Fruit fly (Drosophila melanogaster) whole organism, adult: ENCODE data around the gene Adgf-A.
A peak's percentile ranks its signal among the peaks of the same experiment; 100 is the strongest.

Experiments
- CG11617 ChIP-seq: fragments of 200-800 bp; sonication (Bioruptor generic); optimal IDR thresholded peaks from 2 replicates; lab custom pipeline; 2017; ENCODE audit warnings: mild to moderate bottlenecking, missing biosample characterization, missing genetic modification reagents, missing genetic modification characterization
- CG12768 ChIP-seq: fragments of 200-800 bp; sonication (Bioruptor generic); optimal IDR thresholded peaks from 2 replicates; lab custom pipeline; 2017; ENCODE audit warnings: missing biosample characterization, missing genetic modification characterization, mild to moderate bottlenecking, moderate library complexity, missing genetic modification reagents
- CG14711 ChIP-seq: fragments of 200-800 bp; sonication (Bioruptor generic); optimal IDR thresholded peaks from 2 replicates; lab custom pipeline; 2018; ENCODE audit warnings: missing biosample characterization, mild to moderate bottlenecking, missing genetic modification characterization, moderate library complexity
- CG1620 ChIP-seq: fragments of 200-800 bp; sonication (Bioruptor generic); optimal IDR thresholded peaks from 2 replicates; lab custom pipeline; 2016; ENCODE audit warnings: missing biosample characterization, missing genetic modification characterization
- CG33017 ChIP-seq: fragments of 200-800 bp; sonication (Bioruptor generic); optimal IDR thresholded peaks from 2 replicates; lab custom pipeline; 2018; ENCODE audit warnings: missing biosample characterization, mild to moderate bottlenecking, missing genetic modification characterization, moderate library complexity
- CG5204 ChIP-seq: fragments of 200-800 bp; sonication (Bioruptor generic); optimal IDR thresholded peaks from 2 replicates; lab custom pipeline; 2016; ENCODE audit warnings: missing biosample characterization, missing genetic modification characterization
- CG7045 ChIP-seq: fragments of 200-800 bp; sonication (Bioruptor generic); optimal IDR thresholded peaks from 2 replicates; lab custom pipeline; 2017; ENCODE audit warnings: missing biosample characterization, mild to moderate bottlenecking, missing genetic modification characterization
- CG7101 ChIP-seq: fragments of 200-800 bp; sonication (Bioruptor generic); optimal IDR thresholded peaks from 2 replicates; lab custom pipeline; 2018; ENCODE audit warnings: missing biosample characterization, mild to moderate bottlenecking, missing genetic modification characterization, moderate library complexity
- Clk ChIP-seq: fragments of 200-800 bp; sonication (Bioruptor generic); optimal IDR thresholded peaks from 2 replicates; lab custom pipeline; 2017; ENCODE audit warnings: missing biosample characterization, missing genetic modification characterization
- Crg-1 ChIP-seq: fragments of 200-800 bp; sonication (Bioruptor generic); optimal IDR thresholded peaks from 2 replicates; lab custom pipeline; 2016; ENCODE audit warnings: missing biosample characterization, missing genetic modification characterization
- Hr96 ChIP-seq: fragments of 200-800 bp; sonication (Bioruptor generic); optimal IDR thresholded peaks from 2 replicates; lab custom pipeline; 2016; ENCODE audit warnings: missing biosample characterization, missing genetic modification characterization
- Mnt ChIP-seq: fragments of 200-800 bp; sonication (Bioruptor generic); optimal IDR thresholded peaks from 2 replicates; lab custom pipeline; 2016; ENCODE audit warnings: missing biosample characterization, mild to moderate bottlenecking, missing genetic modification characterization
- bab1 ChIP-seq: fragments of 200-800 bp; sonication (Bioruptor generic); optimal IDR thresholded peaks from 3 replicates; lab custom pipeline; 2019; ENCODE audit warnings: missing biosample characterization, mild to moderate bottlenecking, missing genetic modification characterization, moderate library complexity
- cic ChIP-seq: fragments of 200-800 bp; sonication (Bioruptor generic); optimal IDR thresholded peaks from 2 replicates; lab custom pipeline; 2017; ENCODE audit warnings: missing biosample characterization, mild to moderate bottlenecking, missing genetic modification characterization, moderate library complexity
- cnc ChIP-seq, 2 experiments: fragments of >200 bp; optimal IDR thresholded peaks; 2 replicates each; lab custom pipeline; 2017
- kay ChIP-seq: fragments of 200-800 bp; sonication (Bioruptor generic); peaks from one replicate; lab custom pipeline; 2016; ENCODE audit warnings: missing biosample characterization, missing genetic modification characterization, borderline replicate concordance
- ovo ChIP-seq: fragments of 200-800 bp; sonication (Bioruptor generic); optimal IDR thresholded peaks from 2 replicates; lab custom pipeline; 2016; ENCODE audit warnings: missing biosample characterization, missing genetic modification characterization
- pad ChIP-seq: fragments of 200-800 bp; sonication (Bioruptor generic); optimal IDR thresholded peaks from 3 replicates; lab custom pipeline; 2017; ENCODE audit warnings: missing biosample characterization, missing genetic modification characterization, mild to moderate bottlenecking, moderate library complexity, missing genetic modification reagents
- tj ChIP-seq: fragments of 200-800 bp; sonication (Bioruptor generic); optimal IDR thresholded peaks from 3 replicates; lab custom pipeline; 2017; ENCODE audit warnings: missing biosample characterization, mild to moderate bottlenecking, missing genetic modification characterization, moderate library complexity
- toe ChIP-seq: fragments of 200-800 bp; sonication (Bioruptor generic); optimal IDR thresholded peaks from 2 replicates; lab custom pipeline; 2016; ENCODE audit warnings: missing biosample characterization, missing genetic modification characterization

Adgf-A gene

dm6 chr3L:17763987-17764386, at the start of gene Adgf-A, which contains the start of gene Adgf-A2:
Gene Adgf-A, minus strand, starts transcription at chr3L:17764158.
Gene Adgf-A2, minus strand, starts transcription at chr3L:17764158.
- no peak for TF ChIP-seq cic (GFP tag; lab: Kevin White, UChicago)
- TF ChIP-seq CG5204, result no peak
- TF ChIP-seq Crg-1 (GFP tag; lab: Kevin White, UChicago), result no peak
- no peak for TF ChIP-seq ovo (GFP tag; lab: Kevin White, UChicago)
- no peak for TF ChIP-seq CG7045 (GFP tag; lab: Kevin White, UChicago)
- no peak for TF ChIP-seq CG7101

dm6 chr3L:17808597-17809213, 44.7 kb upstream of the Adgf-A start, which contains the start of gene CG32191:
Gene CG32191, minus strand, starts transcription at chr3L:17809146.
- TF ChIP-seq CG7045 (GFP tag; lab: Kevin White, UChicago) (no peak), kay (GFP tag; lab: Kevin White, UChicago) (no peak), Clk (GFP tag; lab: Kevin White, UChicago) (no peak), toe (GFP tag; lab: Kevin White, UChicago) (no peak)

dm6 chr3L:17806357-17807025, 42.5 kb upstream of the Adgf-A start, which contains the start of gene CG32187:
Gene CG32187, minus strand, starts transcription at chr3L:17806365.
- TF ChIP-seq toe (GFP tag; lab: Kevin White, UChicago), result no peak
- TF ChIP-seq CG7045 (GFP tag; lab: Kevin White, UChicago), result no peak
- TF ChIP-seq CG1620 (GFP tag; lab: Kevin White, UChicago), result no peak
- no peak for TF ChIP-seq CG11617 (GFP tag; lab: Kevin White, UChicago)
- no peak for TF ChIP-seq kay (GFP tag; lab: Kevin White, UChicago)

dm6 chr3L:17804511-17804910, 40.6 kb upstream of the Adgf-A start, which contains the start of gene ais:
Gene ais, minus strand, starts transcription at chr3L:17804715.
- TF ChIP-seq CG11617 (GFP tag; lab: Kevin White, UChicago) (peak; percentile 20), CG12768 (no peak), CG1620 (GFP tag; lab: Kevin White, UChicago) (no peak), CG14711 (tag; lab: Kevin White, UChicago) (no peak), CG7101 (peak; percentile 55), Clk (GFP tag; lab: Kevin White, UChicago) (no peak), pad (GFP tag; lab: Kevin White, UChicago) (no peak), CG5204 (peak; percentile 32), Mnt (GFP tag; lab: Kevin White, UChicago) (peak; percentile 98), Crg-1 (GFP tag; lab: Kevin White, UChicago) (no peak), toe (GFP tag; lab: Kevin White, UChicago) (peak; percentile 40), kay (GFP tag; lab: Kevin White, UChicago) (no peak)

dm6 chr3L:17802107-17802506, 38.1 kb upstream of the Adgf-A start, which contains the start of gene NUCB1:
Gene NUCB1, minus strand, starts transcription at chr3L:17802279.
- TF ChIP-seq tj (GFP tag; lab: Kevin White, UChicago) (no peak), pad (GFP tag; lab: Kevin White, UChicago) (peak; percentile 50), CG11617 (GFP tag; lab: Kevin White, UChicago) (no peak), CG12768 (no peak), kay (GFP tag; lab: Kevin White, UChicago) (no peak), cic (GFP tag; lab: Kevin White, UChicago) (no peak), cnc (optimal IDR thresholded peaks at IDR 0.05; lab: Kevin White, UChicago) (no peak), CG5204 (peak; percentile 42), CG14711 (tag; lab: Kevin White, UChicago) (peak; percentile 45), CG7045 (GFP tag; lab: Kevin White, UChicago) (no peak), Hr96 (peak; percentile 64), bab1 (peak; percentile 78), Crg-1 (GFP tag; lab: Kevin White, UChicago) (peak; percentile 67), CG33017 (tag; lab: Kevin White, UChicago) (no peak), Mnt (GFP tag; lab: Kevin White, UChicago) (peak; percentile 18), CG7101 (peak; percentile 41), ovo (GFP tag; lab: Kevin White, UChicago) (peak; percentile 50), CG1620 (GFP tag; lab: Kevin White, UChicago) (peak; percentile 70), Clk (GFP tag; lab: Kevin White, UChicago) (no peak), toe (GFP tag; lab: Kevin White, UChicago) (peak; percentile 40)

dm6 chr3L:17797494-17797893, 33.5 kb upstream of the Adgf-A start, which contains the start of gene CG42816:
Gene CG42816, minus strand, starts transcription at chr3L:17797594.
- TF ChIP-seq CG12768, result no peak
- no peak for TF ChIP-seq Crg-1 (GFP tag; lab: Kevin White, UChicago)
- no peak for TF ChIP-seq Clk (GFP tag; lab: Kevin White, UChicago)
- TF ChIP-seq bab1, result no peak
- TF ChIP-seq CG7045 (GFP tag; lab: Kevin White, UChicago), result no peak
- TF ChIP-seq Hr96, result no peak
